Worm (Caenorhabditis elegans) whole organism, L1 larva: ENCODE results near the gene gcc-2.

Experiments
- Y116A8C.19 ChIP-seq: sonication (generic microtip); optimal IDR thresholded peaks from 2 replicates; lab custom pipeline; 2016; ENCODE audit warnings: missing compliant biosample characterization, missing genetic modification characterization, borderline replicate concordance
- alr-1 ChIP-seq: fragments of 200-800 bp; sonication (Bioruptor generic); optimal IDR thresholded peaks from 2 replicates; lab custom pipeline; 2018; ENCODE audit warnings: borderline replicate concordance, mild to moderate bottlenecking, missing genetic modification characterization, missing compliant biosample characterization
- aly-2 ChIP-seq: fragments of 150-350 bp; optimal IDR thresholded peaks from 2 replicates; lab custom pipeline; 2014; ENCODE audit warnings: missing biosample characterization, missing genetic modification characterization
- ceh-63 ChIP-seq: fragments of 200-800 bp; sonication (Bioruptor generic); optimal IDR thresholded peaks from 2 replicates; lab custom pipeline; 2018; ENCODE audit warnings: mild to moderate bottlenecking, missing genetic modification characterization, missing compliant biosample characterization
- ceh-88 ChIP-seq: fragments of 200-800 bp; sonication (Bioruptor generic); IDR thresholded peaks from 2 replicates; pipeline ENCODE4 v1.3.6; 2022; ENCODE audit warnings: missing genetic modification characterization, missing compliant biosample characterization
- dsc-1 ChIP-seq: sonication (generic microtip); optimal IDR thresholded peaks from 2 replicates; lab custom pipeline; 2016; ENCODE audit warnings: mild to moderate bottlenecking, missing genetic modification characterization, missing compliant biosample characterization
- efl-1 ChIP-seq, 4 experiments: fragments of 150-350 bp; optimal IDR thresholded peaks in 3 of 4; peaks in 1 of 4; 1 replicate in 1 of 4; 2 replicates in 3 of 4; lab custom pipeline; 2014; ENCODE audit warnings: missing biosample characterization in 2 of 4, missing genetic modification characterization in 2 of 4, missing genetic modification reagents in 2 of 4
- efl-3 ChIP-seq: fragments of 200-800 bp; sonication (Bioruptor generic); optimal IDR thresholded peaks from 2 replicates; lab custom pipeline; 2018; ENCODE audit warnings: mild to moderate bottlenecking, missing genetic modification characterization, missing compliant biosample characterization
- egl-27 ChIP-seq, 2 experiments: fragments of 150-350 bp in 1 of 2; sonication (generic microtip); optimal IDR thresholded peaks; 3 replicates each; lab custom pipeline; 2017 to 2018; ENCODE audit warnings: missing biosample characterization in 2 of 2, missing genetic modification characterization in 2 of 2, missing genetic modification reagents in 2 of 2
- elt-3 ChIP-seq, 6 experiments: fragments of 150-350 bp in 1 of 6; sonication (generic microtip); optimal IDR thresholded peaks; 2 replicates each; lab custom pipeline; 2017 to 2018; ENCODE audit warnings: missing biosample characterization in 6 of 6, missing genetic modification characterization in 6 of 6, inconsistent platforms in 1 of 6
- ets-5 ChIP-seq: fragments of 200-800 bp; sonication (Bioruptor generic); IDR thresholded peaks from 2 replicates; pipeline ENCODE4 v1.3.6; 2022; ENCODE audit warnings: missing genetic modification characterization, missing compliant biosample characterization
- fkh-8 ChIP-seq: sonication (generic microtip); optimal IDR thresholded peaks from 2 replicates; lab custom pipeline; 2016; ENCODE audit warnings: mild to moderate bottlenecking, missing genetic modification characterization, missing compliant biosample characterization
- hlh-17 ChIP-seq: fragments of 200-800 bp; sonication (Bioruptor generic); optimal IDR thresholded peaks from 2 replicates; lab custom pipeline; 2018; ENCODE audit warnings: missing genetic modification characterization, mild to moderate bottlenecking, missing compliant biosample characterization, moderate library complexity, borderline replicate concordance
- hlh-4 ChIP-seq: sonication (generic microtip); optimal IDR thresholded peaks from 2 replicates; lab custom pipeline; 2016; ENCODE audit warnings: mild to moderate bottlenecking, missing genetic modification characterization, missing compliant biosample characterization
- isw-1 ChIP-seq: fragments of 200-800 bp; sonication (Bioruptor generic); IDR thresholded peaks from 2 replicates; pipeline ENCODE4 v1.3.6; 2022; ENCODE audit warnings: missing genetic modification characterization, missing compliant biosample characterization
- jun-1 ChIP-seq: fragments of 150-350 bp; optimal IDR thresholded peaks from 2 replicates; lab custom pipeline; 2014; ENCODE audit warnings: missing biosample characterization, missing genetic modification reagents, missing genetic modification characterization
- lin-13 ChIP-seq: fragments of 150-350 bp; optimal IDR thresholded peaks from 2 replicates; lab custom pipeline; 2014; ENCODE audit warnings: missing biosample characterization, missing genetic modification reagents, missing genetic modification characterization
- lin-35 ChIP-seq, 2 experiments: fragments of 150-350 bp; optimal IDR thresholded peaks; 2 replicates each; lab custom pipeline; 2014; ENCODE audit warnings: missing biosample characterization in 2 of 2, missing genetic modification characterization in 2 of 2, missing genetic modification reagents in 2 of 2
- mab-9 ChIP-seq: fragments of 200-800 bp; sonication (Bioruptor generic); IDR thresholded peaks from 2 replicates; pipeline ENCODE4 v1.3.6; 2022; ENCODE audit warnings: missing genetic modification reagents, missing genetic modification characterization, missing compliant biosample characterization
- mdl-1 ChIP-seq, 2 experiments: fragments of 150-350 bp; optimal IDR thresholded peaks; 2 replicates each; lab custom pipeline; 2014 to 2017; ENCODE audit warnings: missing biosample characterization in 2 of 2, missing genetic modification characterization in 2 of 2, inconsistent platforms in 1 of 2
- mef-2 ChIP-seq: fragments of 150-350 bp; optimal IDR thresholded peaks from 2 replicates; lab custom pipeline; 2014; ENCODE audit warnings: missing biosample characterization, missing genetic modification characterization
- nhr-47 ChIP-seq: sonication (generic microtip); optimal IDR thresholded peaks from 2 replicates; lab custom pipeline; 2016; ENCODE audit warnings: mild to moderate bottlenecking, missing genetic modification characterization, moderate library complexity, missing compliant biosample characterization
- nhr-71 ChIP-seq: sonication (generic microtip); optimal IDR thresholded peaks from 2 replicates; lab custom pipeline; 2016; ENCODE audit warnings: mild to moderate bottlenecking, missing genetic modification characterization, moderate library complexity, missing compliant biosample characterization
- nhr-76 ChIP-seq: sonication (generic microtip); optimal IDR thresholded peaks from 2 replicates; lab custom pipeline; 2017; ENCODE audit warnings: missing biosample characterization, missing genetic modification characterization
- nhr-84 ChIP-seq: sonication (generic microtip); optimal IDR thresholded peaks from 2 replicates; lab custom pipeline; 2017; ENCODE audit warnings: missing biosample characterization, missing genetic modification characterization
- nhr-85 ChIP-seq: sonication (generic microtip); peaks from one replicate; lab custom pipeline; 2016; ENCODE audit warnings: missing genetic modification characterization, inconsistent platforms, missing compliant biosample characterization
- nhr-90 ChIP-seq: sonication (generic microtip); optimal IDR thresholded peaks from 2 replicates; lab custom pipeline; 2016; ENCODE audit warnings: mild to moderate bottlenecking, missing genetic modification characterization, missing compliant biosample characterization; ENCODE audit not compliant: poor library complexity
- pax-3 ChIP-seq: fragments of 200-800 bp; sonication (Bioruptor generic); optimal IDR thresholded peaks from 2 replicates; lab custom pipeline; 2018; ENCODE audit warnings: mild to moderate bottlenecking, missing genetic modification characterization, moderate library complexity, missing compliant biosample characterization
- pqm-1 ChIP-seq: sonication (generic microtip); optimal IDR thresholded peaks from 3 replicates; lab custom pipeline; 2017; ENCODE audit warnings: missing biosample characterization, missing genetic modification characterization
- snpc-4 ChIP-seq: fragments of 150-350 bp; optimal IDR thresholded peaks from 2 replicates; lab custom pipeline; 2014; ENCODE audit warnings: missing biosample characterization, missing genetic modification characterization
- tlp-1 ChIP-seq: fragments of 150-350 bp; optimal IDR thresholded peaks from 2 replicates; lab custom pipeline; 2014; ENCODE audit warnings: missing biosample characterization, missing genetic modification characterization
- unc-130 ChIP-seq: fragments of 150-350 bp; optimal IDR thresholded peaks from 2 replicates; lab custom pipeline; 2017; ENCODE audit warnings: missing biosample characterization, missing genetic modification characterization, inconsistent platforms
- unc-30 ChIP-seq: sonication (generic microtip); optimal IDR thresholded peaks from 2 replicates; lab custom pipeline; 2017; ENCODE audit warnings: missing biosample characterization, missing genetic modification characterization
- unc-62 ChIP-seq: fragments of 150-350 bp; optimal IDR thresholded peaks from 2 replicates; lab custom pipeline; 2014; ENCODE audit warnings: missing biosample characterization, missing genetic modification reagents, missing genetic modification characterization
- unc-86 ChIP-seq: sonication (generic microtip); optimal IDR thresholded peaks from 2 replicates; lab custom pipeline; 2016; ENCODE audit warnings: missing genetic modification characterization, missing compliant biosample characterization
- unc-98 ChIP-seq: fragments of 200-800 bp; sonication (Bioruptor generic); IDR thresholded peaks from 2 replicates; pipeline ENCODE4 v1.3.6; 2022; ENCODE audit warnings: missing genetic modification characterization, missing compliant biosample characterization
- xbp-1 ChIP-seq: sonication (generic microtip); optimal IDR thresholded peaks from 2 replicates; lab custom pipeline; 2016; ENCODE audit warnings: missing genetic modification characterization, missing compliant biosample characterization
- zag-1 ChIP-seq: fragments of 150-350 bp; optimal IDR thresholded peaks from 2 replicates; lab custom pipeline; 2014; ENCODE audit warnings: missing biosample characterization, missing genetic modification characterization
- zip-4 ChIP-seq: fragments of 200-800 bp; sonication (Bioruptor generic); optimal IDR thresholded peaks from 2 replicates; lab custom pipeline; 2018; ENCODE audit warnings: mild to moderate bottlenecking, missing genetic modification characterization, moderate library complexity, missing compliant biosample characterization
- ztf-11 ChIP-seq, 2 experiments: sonication (generic microtip); optimal IDR thresholded peaks; 2 replicates each; lab custom pipeline; 2016 to 2017; ENCODE audit warnings: missing genetic modification characterization in 2 of 2, missing biosample characterization in 1 of 2, missing compliant biosample characterization in 1 of 2

The gcc-2 gene

DNA sequence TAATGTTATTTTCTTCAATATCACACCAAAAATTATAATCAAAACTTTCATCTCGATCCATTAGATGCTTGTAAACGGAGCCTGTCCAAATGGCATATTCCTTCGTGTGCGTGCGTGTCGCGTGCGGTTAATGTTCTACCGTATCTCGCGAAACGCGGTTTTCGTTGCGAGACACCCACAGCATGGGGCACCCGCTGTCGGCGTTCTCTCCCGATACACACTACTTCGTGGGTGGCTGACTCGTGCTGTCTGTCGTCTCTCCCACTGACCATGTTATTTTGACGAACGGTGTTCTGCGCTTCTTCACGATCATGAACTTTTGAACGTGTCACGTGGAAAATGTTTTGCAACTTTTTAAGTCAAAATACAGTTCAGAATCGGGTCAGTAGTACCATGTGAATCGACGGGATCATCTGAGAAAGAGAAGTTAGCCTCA lies 3.5 kb upstream of the gcc-2 start (continued):
- no peak for TF ChIP-seq nhr-84 (tag; lab: Kevin White, UChicago)
- no peak for TF ChIP-seq hlh-4
- TF ChIP-seq unc-62 (GFP tag; lab: Kevin White, UChicago) = peak; percentile 74
- TF ChIP-seq unc-130 (tag; lab: Kevin White, UChicago) = peak; percentile 96
- TF ChIP-seq nhr-90 (tag; lab: Kevin White, UChicago) = peak; percentile 98
- no peak for TF ChIP-seq alr-1 (tag; lab: Kevin White, UChicago)
- peak; percentile 98 for TF ChIP-seq jun-1 (tag; lab: Kevin White, UChicago)
- peak; percentile 97 for TF ChIP-seq ceh-88
- TF ChIP-seq snpc-4 (tag; lab: Kevin White, UChicago) = peak; percentile 84
- TF ChIP-seq unc-30 (tag; lab: Kevin White, UChicago) = no peak
- TF ChIP-seq pqm-1 (tag; lab: Kevin White, UChicago) = no peak
- no peak for TF ChIP-seq hlh-17 (GFP tag; lab: Kevin White, UChicago)
- peak; percentile 95 for TF ChIP-seq zip-4 (GFP tag; lab: Kevin White, UChicago)
- TF ChIP-seq nhr-85 (tag; lab: Kevin White, UChicago) = peak; percentile 99
- TF ChIP-seq mdl-1 (tag; optimal IDR thresholded peaks at IDR 0.05; lab: Kevin White, UChicago) = peak; percentile 77 to 99
- TF ChIP-seq nhr-47 (tag; lab: Kevin White, UChicago) = peak; percentile 99
- TF ChIP-seq ztf-11 (tag; optimal IDR thresholded peaks at IDR 0.05; lab: Kevin White, UChicago) = peak; percentile 36 to 97
- TF ChIP-seq lin-35 (GFP tag; optimal IDR thresholded peaks at IDR 0.05; lab: Kevin White, UChicago) = peak; percentile 90 to 92
- no peak for TF ChIP-seq Y116A8C.19 (tag; lab: Kevin White, UChicago)
- peak; percentile 98 for TF ChIP-seq isw-1 (GFP tag; lab: Robert Waterston, UW)
- TF ChIP-seq egl-27 (tag; optimal IDR thresholded peaks at IDR 0.05; lab: Kevin White, UChicago) = peak in 1 of 2 experiments; percentile 24
- peak; percentile 87 for TF ChIP-seq efl-3 (GFP tag; lab: Kevin White, UChicago)
- TF ChIP-seq xbp-1 (tag; lab: Kevin White, UChicago) = peak; percentile 97
- peak; percentile 95 for TF ChIP-seq mab-9
- no peak for TF ChIP-seq ets-5 (GFP tag; lab: Robert Waterston, UW)
- TF ChIP-seq unc-98 (GFP tag; lab: Robert Waterston, UW) = peak; percentile 60; the same call in 1 of the 2 replicates
- TF ChIP-seq efl-1 (optimal IDR thresholded peaks at IDR 0.05; lab: Kevin White, UChicago) = peak; percentile 92 to 96
- TF ChIP-seq efl-1 (GFP tag; optimal IDR thresholded peaks at IDR 0.05 in 1 of 2; lab: Kevin White, UChicago) = peak; percentile 81 to 99
- TF ChIP-seq fkh-8 (tag; lab: Kevin White, UChicago) = peak; percentile 99
- peak; percentile 34 for TF ChIP-seq ceh-63 (GFP tag; lab: Kevin White, UChicago)
- peak; percentile 100 for TF ChIP-seq nhr-71 (tag; lab: Kevin White, UChicago)
- no peak for TF ChIP-seq tlp-1 (tag; lab: Kevin White, UChicago)
- TF ChIP-seq mef-2 = peak; percentile 86
- TF ChIP-seq dsc-1 (tag; lab: Kevin White, UChicago) = peak; percentile 98
- TF ChIP-seq elt-3 (tag; optimal IDR thresholded peaks at IDR 0.05; lab: Kevin White, UChicago) = peak in 5 of 6 experiments; percentile 38 to 93 (median 75)
- peak; percentile 96 for TF ChIP-seq lin-13 (GFP tag; lab: Kevin White, UChicago)
- peak; percentile 96 for TF ChIP-seq aly-2

DNA sequence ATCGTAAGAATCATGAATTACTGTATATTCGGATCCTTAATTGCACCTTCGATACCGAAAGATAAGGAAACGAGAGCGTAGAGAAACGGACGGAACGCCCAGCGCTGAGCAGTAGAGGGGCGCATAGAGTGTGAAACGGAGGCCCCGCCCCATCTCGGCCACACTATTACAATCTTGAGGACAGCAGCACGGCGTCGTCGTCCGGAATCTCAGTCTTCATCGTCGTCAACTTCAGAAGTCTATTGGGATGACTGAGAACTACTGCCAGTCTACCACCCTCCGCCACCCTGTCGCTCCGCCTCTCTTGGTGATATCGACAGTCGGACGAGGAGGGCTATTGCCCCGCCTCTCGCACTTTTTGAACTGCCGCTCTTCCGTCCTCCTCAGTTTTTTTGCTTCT lies 2.8 kb upstream of the gcc-2 start:
- no peak for TF ChIP-seq ets-5 (GFP tag; lab: Robert Waterston, UW)
- no peak for TF ChIP-seq zag-1 (tag; lab: Kevin White, UChicago)
- TF ChIP-seq hlh-4 = no peak
- TF ChIP-seq pax-3 (tag; lab: Kevin White, UChicago) = no peak
- TF ChIP-seq unc-86 (tag; lab: Kevin White, UChicago) = no peak
- TF ChIP-seq nhr-76 (tag; lab: Kevin White, UChicago) = no peak
- TF ChIP-seq ceh-63 (GFP tag; lab: Kevin White, UChicago) = no peak
- no peak for TF ChIP-seq nhr-47 (tag; lab: Kevin White, UChicago)
